Worm (Caenorhabditis elegans): ENCODE measurements around the gene col-150.

col-150 gene

ce11 chrV:10287260-10287659 lies 7.2 kb downstream of the col-150 start, which contains the start of gene B0024.3 (continued):
- no peak for TF ChIP-seq nhr-25 (tag; optimal IDR thresholded peaks at IDR 0.05; ENCODE audit: borderline replicate concordance, insufficient read depth)

- no peak for TF ChIP-seq daf-8 (GFP tag; IDR thresholded peaks at IDR 0.05)
- no peak for TF ChIP-seq nhr-28 (tag; optimal IDR thresholded peaks at IDR 0.05)
- no peak for TF ChIP-seq cey-2 (tag; optimal IDR thresholded peaks at IDR 0.05; ENCODE audit: borderline replicate concordance, insufficient read depth)
- no peak for TF ChIP-seq T26A8.4 (GFP tag; IDR thresholded peaks at IDR 0.05)
- TF ChIP-seq php-3 (GFP tag; IDR thresholded peaks at IDR 0.05), result no peak
- no peak for TF ChIP-seq nhr-237 (tag; optimal IDR thresholded peaks at IDR 0.05)
- no peak for TF ChIP-seq unc-62 (GFP tag; optimal IDR thresholded peaks at IDR 0.05 in 1 of 2)
- no peak for TF ChIP-seq unc-62 (tag; optimal IDR thresholded peaks at IDR 0.05)
- TF ChIP-seq ceh-62 (tag; optimal IDR thresholded peaks at IDR 0.05), result no peak
- TF ChIP-seq jun-1 (tag; optimal IDR thresholded peaks at IDR 0.05), result no peak
- no peak for TF ChIP-seq gei-8 (GFP tag; optimal IDR thresholded peaks at IDR 0.05)
- no peak for TF ChIP-seq rbr-2 (tag; optimal IDR thresholded peaks at IDR 0.05)
- no peak for TF ChIP-seq ces-1 (GFP tag; optimal IDR thresholded peaks at IDR 0.05)
- no peak for TF ChIP-seq tra-1 (GFP tag; IDR thresholded peaks at IDR 0.05)
- TF ChIP-seq dve-1 (tag; optimal IDR thresholded peaks at IDR 0.05; ENCODE audit: insufficient read depth), result no peak
- no peak for TF ChIP-seq egl-43 (GFP tag; IDR thresholded peaks at IDR 0.05)
Observed at ce11 chrV:10285853-10286252, 8.6 kb downstream of the col-150 start.

- TF ChIP-seq D1046.2 (GFP tag; IDR thresholded peaks at IDR 0.05), result no peak
- no peak for TF ChIP-seq daf-12 (tag; optimal IDR thresholded peaks at IDR 0.05)
- no peak for TF ChIP-seq Y75B8A.6 (GFP tag; IDR thresholded peaks at IDR 0.05)
- TF ChIP-seq sdz-12 (GFP tag; optimal IDR thresholded peaks at IDR 0.05), result no peak
- no peak for TF ChIP-seq mxl-2 (GFP tag; conservative IDR thresholded peaks at IDR 0.05)
- TF ChIP-seq ZK337.2 (GFP tag; IDR thresholded peaks at IDR 0.05), result no peak
- no peak for TF ChIP-seq ceh-62 (tag; optimal IDR thresholded peaks at IDR 0.05)
- TF ChIP-seq ztf-11 (tag; optimal IDR thresholded peaks at IDR 0.05), result no peak
- no peak for TF ChIP-seq fkh-10 (GFP tag; optimal IDR thresholded peaks at IDR 0.05)
- TF ChIP-seq mdt-29 (GFP tag; IDR thresholded peaks at IDR 0.05), result no peak
- no peak for TF ChIP-seq tag-97 (GFP tag; IDR thresholded peaks at IDR 0.05)
- TF ChIP-seq daf-16 (GFP tag; optimal IDR thresholded peaks at IDR 0.05), result no peak
- TF ChIP-seq daf-16 (tag; optimal IDR thresholded peaks at IDR 0.05), result no peak
- no peak for TF ChIP-seq ctbp-1 (GFP tag; IDR thresholded peaks at IDR 0.05)
Observed at ce11 chrV:10283444-10283843, 11.0 kb downstream of the col-150 start, which contains the start of gene lys-3. lys-3 (minus strand) TSS chrV:10283544.

- no peak for TF ChIP-seq unc-130 (GFP tag; optimal IDR thresholded peaks at IDR 0.05)
- TF ChIP-seq jun-1 (tag; optimal IDR thresholded peaks at IDR 0.05), result no peak
- peak; percentile 39 for TF ChIP-seq dve-1 (tag; optimal IDR thresholded peaks at IDR 0.05; ENCODE audit: insufficient read depth)
- no peak for TF ChIP-seq madf-9 (GFP tag; conservative IDR thresholded peaks at IDR 0.05)
- TF ChIP-seq dmd-6 (GFP tag; IDR thresholded peaks at IDR 0.05), result peak; percentile 80
- 0 out of 2 replicates have a peak, but pooled peaks have one; percentile 32 for TF ChIP-seq lin-1 (GFP tag; IDR thresholded peaks at IDR 0.05)
- TF ChIP-seq mxl-3 (GFP tag; optimal IDR thresholded peaks at IDR 0.05), result no peak
- TF ChIP-seq snpc-4 (tag; optimal IDR thresholded peaks at IDR 0.05), result no peak
- no peak for TF ChIP-seq daf-16 (GFP tag; optimal IDR thresholded peaks at IDR 0.05)
- TF ChIP-seq daf-16 (tag; optimal IDR thresholded peaks at IDR 0.05), result peak; percentile 94
- no peak for TF ChIP-seq madf-5 (GFP tag; IDR thresholded peaks at IDR 0.05)
- TF ChIP-seq nhr-28 (tag; optimal IDR thresholded peaks at IDR 0.05), result peak; percentile 82
- no peak for TF ChIP-seq lin-29 (GFP tag; IDR thresholded peaks at IDR 0.05)
- no peak for TF ChIP-seq T26A8.4 (GFP tag; IDR thresholded peaks at IDR 0.05)
- TF ChIP-seq aha-1 (tag), result peak; percentile 29
- peak; percentile 42 for TF ChIP-seq nhr-6 (tag; optimal IDR thresholded peaks at IDR 0.05)
- peak; percentile 88 for TF ChIP-seq pqm-1 (tag; optimal IDR thresholded peaks at IDR 0.05)
Observed at ce11 chrV:10281374-10281773, 13.1 kb downstream of the col-150 start, which contains the start of gene lys-2. lys-2 (minus strand) TSS chrV:10281474.

All from whole organism, L4 larva.